Fruit fly (Drosophila melanogaster) whole organism, embryonic: ENCODE measurements around the gene mib1.
A peak's percentile ranks its signal among the peaks of the same experiment; 100 is the strongest.

Experiments used
- CG14860 ChIP-seq: fragments of 200-800 bp; sonication (Bioruptor generic); IDR thresholded peaks from 3 replicates; pipeline ENCODE4 v1.3.6; 2022; ENCODE audit warnings: missing biosample characterization, missing genetic modification characterization; ENCODE audit not compliant: partially characterized antibody
- CG16815 ChIP-seq: fragments of 200-800 bp; sonication (Bioruptor generic); optimal IDR thresholded peaks from 3 replicates; lab custom pipeline; 2017; ENCODE audit warnings: missing biosample characterization, mild to moderate bottlenecking, missing genetic modification characterization
- CG18011 ChIP-seq: fragments of 200-800 bp; sonication (Bioruptor generic); optimal IDR thresholded peaks from 2 replicates; lab custom pipeline; 2017; ENCODE audit warnings: missing biosample characterization, missing genetic modification characterization, mild to moderate bottlenecking, moderate library complexity, missing genotype
- CG1832 ChIP-seq: fragments of 200-800 bp; sonication (Bioruptor generic); optimal IDR thresholded peaks from 2 replicates; lab custom pipeline; 2017; ENCODE audit warnings: missing biosample characterization, mild to moderate bottlenecking, missing genetic modification characterization, inconsistent platforms
- CG30403 ChIP-seq: fragments of 200-800 bp; sonication (Bioruptor generic); optimal IDR thresholded peaks from 3 replicates; lab custom pipeline; 2016; ENCODE audit warnings: missing biosample characterization, missing genetic modification characterization
- CG31365 ChIP-seq: fragments of 200-800 bp; sonication (Bioruptor generic); optimal IDR thresholded peaks from 2 replicates; lab custom pipeline; 2018; ENCODE audit warnings: missing biosample characterization, mild to moderate bottlenecking, missing genetic modification characterization
- CG34224 ChIP-seq: fragments of 200-800 bp; sonication (Bioruptor generic); IDR thresholded peaks from 3 replicates; pipeline ENCODE4 v1.3.6; 2022; ENCODE audit warnings: missing biosample characterization, missing genetic modification characterization; ENCODE audit not compliant: partially characterized antibody
- CG34376 ChIP-seq: fragments of 200-800 bp; sonication (Bioruptor generic); optimal IDR thresholded peaks from 2 replicates; lab custom pipeline; 2018; ENCODE audit warnings: missing biosample characterization, mild to moderate bottlenecking, missing genetic modification characterization
- CG7987 ChIP-seq: fragments of 200-800 bp; sonication (Bioruptor generic); optimal IDR thresholded peaks from 2 replicates; lab custom pipeline; 2018; ENCODE audit warnings: missing biosample characterization, mild to moderate bottlenecking, missing genetic modification characterization, moderate library complexity
- CG8281 ChIP-seq: fragments of 200-800 bp; sonication (Bioruptor generic); optimal IDR thresholded peaks from 2 replicates; lab custom pipeline; 2018; ENCODE audit warnings: missing biosample characterization, mild to moderate bottlenecking, missing genetic modification characterization, moderate library complexity
- CG9609 ChIP-seq: fragments of 200-800 bp; sonication (Bioruptor generic); optimal IDR thresholded peaks from 3 replicates; lab custom pipeline; 2016; ENCODE audit warnings: missing biosample characterization, missing genetic modification characterization
- CHES-1-like ChIP-seq: fragments of 200-800 bp; sonication (Bioruptor generic); optimal IDR thresholded peaks from 2 replicates; lab custom pipeline; 2016; ENCODE audit warnings: missing biosample characterization, missing genetic modification characterization
- D ChIP-seq, 2 experiments: fragments of 200-800 bp in 1 of 2; fragments of >200 bp in 1 of 2; sonication (Bioruptor generic) in 1 of 2; optimal IDR thresholded peaks; 2 replicates in 1 of 2; 3 replicates in 1 of 2; lab custom pipeline; 2017; ENCODE audit warnings: mild to moderate bottlenecking in 1 of 2, missing biosample characterization in 1 of 2, missing genetic modification characterization in 1 of 2, missing genetic modification reagents in 1 of 2
- D19A ChIP-seq: fragments of 200-800 bp; optimal IDR thresholded peaks from 3 replicates; lab custom pipeline; 2019; ENCODE audit warnings: missing biosample characterization, mild to moderate bottlenecking, missing genetic modification characterization, moderate library complexity
- Dll ChIP-seq: fragments of 200-800 bp; sonication (Bioruptor generic); IDR thresholded peaks from 4 replicates; pipeline ENCODE4 v1.3.6; 2022; ENCODE audit warnings: missing biosample characterization, missing genetic modification characterization; ENCODE audit not compliant: partially characterized antibody
- Doc2 ChIP-seq: fragments of 200-800 bp; sonication (Bioruptor generic); IDR thresholded peaks from 2 replicates; pipeline ENCODE4 v1.3.6; 2022; ENCODE audit warnings: missing biosample characterization, missing genetic modification characterization
- Kr ChIP-seq: fragments of 200-800 bp; sonication (Bioruptor generic); optimal IDR thresholded peaks from 2 replicates; lab custom pipeline; 2017; ENCODE audit warnings: missing biosample characterization, mild to moderate bottlenecking, missing genetic modification characterization
- Lhr ChIP-seq: fragments of 200-800 bp; sonication (Bioruptor generic); optimal IDR thresholded peaks from 3 replicates; lab custom pipeline; 2017; ENCODE audit warnings: mild to moderate bottlenecking, missing biosample characterization, missing genetic modification reagents, missing genetic modification characterization
- Mrtf ChIP-seq: fragments of 200-800 bp; sonication (Bioruptor generic); IDR thresholded peaks from 3 replicates; pipeline ENCODE4 v1.3.6; 2022; ENCODE audit warnings: missing biosample characterization, missing genetic modification characterization
- Oaz ChIP-seq: fragments of 200-800 bp; sonication (Bioruptor generic); IDR thresholded peaks from 2 replicates; pipeline ENCODE4 v1.3.6; 2022; ENCODE audit warnings: missing biosample characterization, missing genetic modification characterization
- Oli ChIP-seq: fragments of 200-800 bp; sonication (Bioruptor generic); optimal IDR thresholded peaks from 2 replicates; lab custom pipeline; 2018; ENCODE audit warnings: missing biosample characterization, mild to moderate bottlenecking, missing genetic modification characterization, moderate library complexity
- Rx ChIP-seq: fragments of 200-800 bp; sonication (Bioruptor generic); IDR thresholded peaks from 2 replicates; pipeline ENCODE4 v1.3.6; 2022; ENCODE audit warnings: missing biosample characterization, missing genetic modification characterization
- Sox102F ChIP-seq: fragments of 200-800 bp; sonication (Bioruptor generic); optimal IDR thresholded peaks from 2 replicates; lab custom pipeline; 2018; ENCODE audit warnings: missing biosample characterization, mild to moderate bottlenecking, missing genetic modification characterization, moderate library complexity
- Sry-β ChIP-seq: fragments of 200-800 bp; sonication (Bioruptor generic); optimal IDR thresholded peaks from 2 replicates; lab custom pipeline; 2018; ENCODE audit warnings: missing biosample characterization, mild to moderate bottlenecking, missing genetic modification characterization, moderate library complexity
- Xbp1 ChIP-seq: fragments of 200-800 bp; sonication (Bioruptor generic); optimal IDR thresholded peaks from 3 replicates; lab custom pipeline; 2016; ENCODE audit warnings: missing biosample characterization, mild to moderate bottlenecking, missing genetic modification characterization
- ac ChIP-seq: fragments of 200-800 bp; sonication (Bioruptor generic); optimal IDR thresholded peaks from 3 replicates; lab custom pipeline; 2017; ENCODE audit warnings: missing biosample characterization, mild to moderate bottlenecking, missing genetic modification characterization
- ash1 ChIP-seq: fragments of 200-800 bp; sonication (Bioruptor generic); optimal IDR thresholded peaks from 2 replicates; lab custom pipeline; 2018; ENCODE audit warnings: missing biosample characterization, mild to moderate bottlenecking, missing genetic modification characterization
- ato ChIP-seq: fragments of 200-800 bp; sonication (Bioruptor generic); IDR thresholded peaks from 2 replicates; pipeline ENCODE4 v1.3.6; 2022; ENCODE audit warnings: missing biosample characterization, missing genetic modification characterization; ENCODE audit not compliant: partially characterized antibody
- caup ChIP-seq: fragments of 200-800 bp; sonication (Bioruptor generic); optimal IDR thresholded peaks from 3 replicates; lab custom pipeline; 2017; ENCODE audit warnings: missing biosample characterization, mild to moderate bottlenecking, missing genetic modification characterization, moderate library complexity; ENCODE audit not compliant: severe bottlenecking
- dm ChIP-seq: fragments of 200-800 bp; sonication (Bioruptor generic); optimal IDR thresholded peaks from 3 replicates; lab custom pipeline; 2016; ENCODE audit warnings: missing biosample characterization, missing genetic modification characterization
- eve ChIP-seq, 2 experiments: fragments of >200 bp; optimal IDR thresholded peaks; 2 replicates each; lab custom pipeline; 2017; ENCODE audit warnings: missing biosample characterization in 2 of 2, missing genetic modification characterization in 2 of 2
- fd3F ChIP-seq: fragments of 200-800 bp; sonication (Bioruptor generic); optimal IDR thresholded peaks from 2 replicates; lab custom pipeline; 2018; ENCODE audit warnings: missing biosample characterization, mild to moderate bottlenecking, missing genetic modification characterization, moderate library complexity
- fu2 ChIP-seq: fragments of 200-800 bp; sonication (Bioruptor generic); optimal IDR thresholded peaks from 2 replicates; lab custom pipeline; 2016; ENCODE audit warnings: missing biosample characterization, missing genetic modification characterization
- gcm ChIP-seq: fragments of 200-800 bp; sonication (Bioruptor generic); optimal IDR thresholded peaks from 2 replicates; lab custom pipeline; 2019; ENCODE audit warnings: missing biosample characterization, mild to moderate bottlenecking, missing genetic modification characterization, moderate library complexity
- her ChIP-seq: fragments of 200-800 bp; sonication (Bioruptor generic); optimal IDR thresholded peaks from 2 replicates; lab custom pipeline; 2016; ENCODE audit warnings: missing biosample characterization, missing genetic modification characterization
- kni ChIP-seq: fragments of 200-800 bp; sonication (Bioruptor generic); optimal IDR thresholded peaks from 3 replicates; lab custom pipeline; 2017; ENCODE audit warnings: mild to moderate bottlenecking, missing biosample characterization, missing genetic modification reagents, missing genetic modification characterization
- mam ChIP-seq: fragments of 200-800 bp; sonication (Bioruptor generic); optimal IDR thresholded peaks from 3 replicates; lab custom pipeline; 2016; ENCODE audit warnings: missing biosample characterization, missing genetic modification characterization
- nerfin-2 ChIP-seq: fragments of 200-800 bp; sonication (Bioruptor generic); IDR thresholded peaks from 2 replicates; pipeline ENCODE4 v1.3.6; 2022; ENCODE audit warnings: missing biosample characterization, missing genetic modification characterization; ENCODE audit not compliant: partially characterized antibody
- otp ChIP-seq: fragments of 200-800 bp; sonication (Bioruptor generic); IDR thresholded peaks from 3 replicates; pipeline ENCODE4, ENCODE4 v1.3.6; 2022; ENCODE audit warnings: missing biosample characterization, missing genetic modification characterization
- pan ChIP-seq, 4 experiments: fragments of >200 bp in 3 of 4; fragments of 200-800 bp in 1 of 4; sonication (Bioruptor generic) in 1 of 4; optimal IDR thresholded peaks in 3 of 4; IDR thresholded peaks in 1 of 4; 2 replicates each; pipeline versions ENCODE4 v1.3.6 to Lab custom; 2017 to 2022; ENCODE audit warnings: missing biosample characterization in 2 of 4, missing genetic modification characterization in 2 of 4, mixed read lengths in 1 of 4
- pb ChIP-seq: fragments of 200-800 bp; sonication (Bioruptor generic); optimal IDR thresholded peaks from 3 replicates; lab custom pipeline; 2016; ENCODE audit warnings: missing biosample characterization, missing genetic modification characterization
- sens ChIP-seq: fragments of 200-800 bp; sonication (Bioruptor generic); peaks from one replicate; lab custom pipeline; 2016; ENCODE audit warnings: missing biosample characterization, missing genetic modification characterization
- slbo ChIP-seq: fragments of 200-800 bp; sonication (Bioruptor generic); IDR thresholded peaks from 2 replicates; pipeline ENCODE4 v1.3.6; 2022; ENCODE audit warnings: missing biosample characterization, missing genetic modification characterization
- stwl ChIP-seq: fragments of 200-800 bp; sonication (Bioruptor generic); optimal IDR thresholded peaks from 3 replicates; lab custom pipeline; 2018; ENCODE audit warnings: missing biosample characterization, mild to moderate bottlenecking, missing genetic modification characterization, moderate library complexity
- z ChIP-seq: fragments of 200-800 bp; sonication (Bioruptor generic); IDR thresholded peaks from 3 replicates; pipeline ENCODE4 v1.3.6; 2022; ENCODE audit warnings: missing biosample characterization, missing genetic modification characterization
- zen ChIP-seq: fragments of 200-800 bp; sonication (Bioruptor generic); optimal IDR thresholded peaks from 3 replicates; lab custom pipeline; 2018; ENCODE audit warnings: missing biosample characterization, mild to moderate bottlenecking, missing genetic modification characterization, moderate library complexity
- zf30C ChIP-seq: fragments of 200-800 bp; sonication (Bioruptor generic); optimal IDR thresholded peaks from 3 replicates; lab custom pipeline; 2018; ENCODE audit warnings: missing biosample characterization, mild to moderate bottlenecking, missing genetic modification characterization
- zfh2 ChIP-seq: fragments of 200-800 bp; sonication (Bioruptor generic); optimal IDR thresholded peaks from 2 replicates; lab custom pipeline; 2016; ENCODE audit warnings: missing biosample characterization, missing genetic modification characterization

Gene mib1

dm6 chr3L:16045083-16045830 lies 33.6 kb upstream of the mib1 start (continued):
- TF ChIP-seq kni (GFP tag; lab: Kevin White, UChicago) (peak; percentile 41), CG18011 (GFP tag; lab: Kevin White, UChicago) (no peak), otp (GFP tag; lab: Robert Waterston, UW) (no peak), CG16815 (no peak), CG9609 (no peak), sens (peak; percentile 93), Kr (GFP tag; lab: Kevin White, UChicago) (no peak), slbo (GFP tag; lab: Robert Waterston, UW) (peak; percentile 64), her (GFP tag; lab: Kevin White, UChicago) (no peak), caup (GFP tag; lab: Kevin White, UChicago) (no peak), CHES-1-like (GFP tag; lab: Kevin White, UChicago) (no peak), Rx (GFP tag; lab: Robert Waterston, UW) (peak; percentile 12; the same call in 1 of the 2 replicates), CG1832 (GFP tag; lab: Kevin White, UChicago) (no peak), ac (GFP tag; lab: Kevin White, UChicago) (no peak), gcm (GFP tag; lab: Kevin White, UChicago) (peak; percentile 53), CG14860 (no peak), Oaz (GFP tag; lab: Robert Waterston, UW) (peak; percentile 41; the same call in 1 of the 2 replicates), mam (GFP tag; lab: Kevin White, UChicago) (no peak), Doc2 (GFP tag; lab: Robert Waterston, UW) (no peak), CG31365 (tag; lab: Kevin White, UChicago) (no peak), Lhr (GFP tag; lab: Kevin White, UChicago) (no peak), pb (GFP tag; lab: Kevin White, UChicago) (no peak), CG34376 (GFP tag; lab: Kevin White, UChicago) (no peak), Xbp1 (peak; percentile 11), ash1 (peak; percentile 4), D19A (peak; percentile 41), stwl (no peak), CG7987 (GFP tag; lab: Kevin White, UChicago) (no peak), zfh2 (GFP tag; lab: Kevin White, UChicago) (no peak), Mrtf (GFP tag; lab: Robert Waterston, UW) (0 out of 3 replicates have a peak, but pooled peaks have one; percentile 22), ato (GFP tag; lab: Robert Waterston, UW) (no peak), dm (GFP tag; lab: Kevin White, UChicago) (no peak), eve (GFP tag; optimal IDR thresholded peaks at IDR 0.05; lab: Kevin White, UChicago) (no peak), Sox102F (GFP tag; lab: Kevin White, UChicago) (peak; percentile 64), zf30C (GFP tag; lab: Kevin White, UChicago) (peak; percentile 86), CG34224 (GFP tag; lab: Robert Waterston, UW) (no peak; the same call in 2 of the 3 replicates), fu2 (GFP tag; lab: Kevin White, UChicago) (no peak), Oli (tag; lab: Kevin White, UChicago) (peak; percentile 52)

dm6 chr3L:16043782-16044352 lies 32.3 kb upstream of the mib1 start:
- TF ChIP-seq Sry-β (GFP tag; lab: Kevin White, UChicago) (peak; percentile 11), nerfin-2 (GFP tag; lab: Robert Waterston, UW) (no peak), Dll (GFP tag; lab: Robert Waterston, UW) (no peak), fd3F (no peak), pan (optimal IDR thresholded peaks at IDR 0.05; lab: Kevin White, UChicago) (peak in 1 of 2 experiments; percentile 54), pan (GFP tag; optimal IDR thresholded peaks at IDR 0.05 in 1 of 2, IDR thresholded peaks at IDR 0.05 in 1 of 2) (no peak), zen (tag; lab: Kevin White, UChicago) (peak; percentile 63), CG8281 (tag; lab: Kevin White, UChicago) (peak; percentile 34), CG30403 (GFP tag; lab: Kevin White, UChicago) (no peak), z (0 out of 3 replicates have a peak, but pooled peaks have one; percentile 43), D (optimal IDR thresholded peaks at IDR 0.05; lab: Kevin White, UChicago) (peak; percentile 66), D (GFP tag; optimal IDR thresholded peaks at IDR 0.05; lab: Kevin White, UChicago) (no peak)
